Worm (Caenorhabditis elegans) whole organism, mixed stage, embryonic: ENCODE results near the gene ZK1251.3.

ENCODE experiments used
- elt-1 ChIP-seq: sonication (generic microtip); optimal IDR thresholded peaks from 2 replicates; lab custom pipeline; 2017; ENCODE audit warnings: missing genetic modification characterization, mild to moderate bottlenecking, missing compliant biosample characterization, antibody characterized with exemption, moderate library complexity, borderline replicate concordance; ENCODE audit not compliant: insufficient read depth
- elt-3 ChIP-seq: fragments of 150-350 bp; optimal IDR thresholded peaks from 2 replicates; lab custom pipeline; 2014; ENCODE audit warnings: missing biosample characterization, missing genetic modification characterization
- ham-2 ChIP-seq: fragments of 200-800 bp; sonication (Bioruptor generic); optimal IDR thresholded peaks from 2 replicates; lab custom pipeline; 2018; ENCODE audit warnings: mild to moderate bottlenecking, missing genetic modification characterization, missing compliant biosample characterization
- lsy-2 ChIP-seq: fragments of 150-350 bp; optimal IDR thresholded peaks from 2 replicates; lab custom pipeline; 2014; ENCODE audit warnings: missing biosample characterization, missing genetic modification characterization
- mls-2 ChIP-seq: sonication (generic microtip); optimal IDR thresholded peaks from 2 replicates; lab custom pipeline; 2016; ENCODE audit warnings: mild to moderate bottlenecking, missing genetic modification characterization, moderate library complexity, missing compliant biosample characterization
- nhr-28 ChIP-seq: fragments of 150-350 bp; optimal IDR thresholded peaks from 2 replicates; lab custom pipeline; 2014; ENCODE audit warnings: missing biosample characterization, missing genetic modification characterization
- pha-4 ChIP-seq: fragments of 150-350 bp; optimal IDR thresholded peaks from 2 replicates; lab custom pipeline; 2018; ENCODE audit warnings: missing biosample characterization, missing genetic modification reagents, missing genetic modification characterization
- unc-120 ChIP-seq: sonication (generic microtip); optimal IDR thresholded peaks from 2 replicates; lab custom pipeline; 2017; ENCODE audit warnings: missing genetic modification characterization, missing compliant biosample characterization; ENCODE audit not compliant: poor library complexity, severe bottlenecking
- unc-39 ChIP-seq: fragments of 150-350 bp; optimal IDR thresholded peaks from 2 replicates; lab custom pipeline; 2014; ENCODE audit warnings: missing biosample characterization, missing genetic modification characterization
- unc-62 ChIP-seq: fragments of 150-350 bp; optimal IDR thresholded peaks from 2 replicates; lab custom pipeline; 2014; ENCODE audit warnings: missing biosample characterization, missing genetic modification reagents, missing genetic modification characterization

- TF ChIP-seq unc-62 (GFP tag; lab: Kevin White, UChicago) = no peak
- no peak for TF ChIP-seq unc-120 (tag; lab: Kevin White, UChicago)
- no peak for TF ChIP-seq lsy-2 (tag; lab: Kevin White, UChicago)
- no peak for TF ChIP-seq ham-2 (GFP tag; lab: Kevin White, UChicago)
- TF ChIP-seq nhr-28 (tag; lab: Kevin White, UChicago) = no peak
- TF ChIP-seq unc-39 (tag; lab: Kevin White, UChicago) = no peak
- no peak for TF ChIP-seq elt-3 (tag; lab: Kevin White, UChicago)
- TF ChIP-seq mls-2 (tag; lab: Kevin White, UChicago) = no peak
- no peak for TF ChIP-seq elt-1 (tag; lab: Kevin White, UChicago)
- TF ChIP-seq pha-4 (tag; lab: Kevin White, UChicago) = no peak
Measured at ce11 chrIV:9633889-9634288, 49.6 kb upstream of the ZK1251.3 start.
